Worm (Caenorhabditis elegans): ENCODE results near the gene rer-1.

DNA sequence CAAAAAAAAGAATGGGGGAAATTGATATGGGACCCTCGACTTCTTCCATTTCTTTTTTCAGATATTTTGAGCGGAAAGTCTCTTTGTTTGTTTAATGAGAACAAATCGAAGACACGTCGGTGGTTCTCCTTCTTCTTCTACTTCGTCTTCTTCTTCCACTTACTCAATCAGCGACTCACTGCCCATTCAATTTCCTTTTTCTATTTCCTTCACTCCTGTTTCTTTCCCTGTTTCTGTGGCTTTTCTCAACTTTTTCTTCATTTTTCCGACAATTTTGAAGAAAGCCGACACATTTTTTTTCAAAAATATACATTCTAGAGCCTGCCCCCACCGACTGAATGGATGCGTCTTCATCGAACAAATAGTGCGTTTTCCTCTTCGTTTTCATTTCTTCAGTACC lies 24.7 kb downstream of the rer-1 start, which contains the start of gene F46C5.4:
- TF ChIP-seq ama-1 (optimal IDR thresholded peaks at IDR 0.05) (no peak), hnd-1 (tag; optimal IDR thresholded peaks at IDR 0.05) (no peak), pes-1 (GFP tag; IDR thresholded peaks at IDR 0.05) (no peak), ceh-13 (GFP tag; optimal IDR thresholded peaks at IDR 0.05) (no peak), tbx-37 (GFP tag; conservative IDR thresholded peaks at IDR 0.05) (no peak), sea-1 (GFP tag; conservative IDR thresholded peaks at IDR 0.05) (no peak), F13C5.2 (tag; optimal IDR thresholded peaks at IDR 0.05) (no peak), B0310.2 (tag; optimal IDR thresholded peaks at IDR 0.05) (no peak)

All from whole organism, early embryonic.